Worm (Caenorhabditis elegans) whole organism, young adult: ENCODE data around the gene C07D8.5.

Experiments used
- B0035.1 ChIP-seq: sonication (generic microtip); optimal IDR thresholded peaks from 2 replicates; lab custom pipeline; 2016; ENCODE audit warnings: missing genetic modification characterization, mild to moderate bottlenecking, missing compliant biosample characterization, missing genotype, missing genetic modification reagents
- B0261.1 ChIP-seq: sonication (generic microtip); optimal IDR thresholded peaks from 2 replicates; lab custom pipeline; 2016; ENCODE audit warnings: mild to moderate bottlenecking, missing genetic modification characterization, moderate library complexity, missing compliant biosample characterization
- C06A6.2 ChIP-seq: fragments of 200-800 bp; sonication (Bioruptor generic); conservative IDR thresholded peaks from 2 replicates; pipeline ENCODE4 v1.3.6; 2022; ENCODE audit warnings: missing genetic modification characterization, missing compliant biosample characterization
- D2030.7 ChIP-seq: fragments of 200-800 bp; sonication (Bioruptor generic); IDR thresholded peaks from 2 replicates; pipeline ENCODE4 v1.3.6; 2022; ENCODE audit warnings: missing genetic modification reagents, missing genetic modification characterization, missing compliant biosample characterization
- F55B11.4 ChIP-seq: sonication (generic microtip); optimal IDR thresholded peaks from 2 replicates; lab custom pipeline; 2016; ENCODE audit warnings: missing compliant biosample characterization, missing genetic modification characterization, borderline replicate concordance; ENCODE audit not compliant: insufficient read depth
- F57A8.1 ChIP-seq: fragments of 200-800 bp; sonication (Bioruptor generic); optimal IDR thresholded peaks from 2 replicates; lab custom pipeline; 2018; ENCODE audit warnings: mild to moderate bottlenecking, missing genetic modification characterization, moderate library complexity, missing compliant biosample characterization
- F57C9.4 ChIP-seq: sonication (generic microtip); optimal IDR thresholded peaks from 2 replicates; lab custom pipeline; 2017; ENCODE audit warnings: mild to moderate bottlenecking, missing genetic modification characterization, missing compliant biosample characterization
- K11D2.4 ChIP-seq: fragments of 200-800 bp; sonication (Bioruptor generic); IDR thresholded peaks from 2 replicates; pipeline ENCODE4 v1.3.6; 2022; ENCODE audit warnings: missing genetic modification reagents, missing genetic modification characterization, missing compliant biosample characterization
- T26A5.8 ChIP-seq: sonication (generic microtip); optimal IDR thresholded peaks from 2 replicates; lab custom pipeline; 2016; ENCODE audit warnings: missing genetic modification characterization, missing compliant biosample characterization
- Y56A3A.18 ChIP-seq: fragments of 200-800 bp; sonication (Bioruptor generic); IDR thresholded peaks from 2 replicates; pipeline ENCODE4 v1.3.6; 2022; ENCODE audit warnings: missing genetic modification reagents, missing genetic modification characterization, missing compliant biosample characterization
- Y67H2A.10 ChIP-seq: fragments of 200-800 bp; sonication (Bioruptor generic); conservative IDR thresholded peaks from 2 replicates; pipeline ENCODE4 v1.3.6; 2022; ENCODE audit warnings: missing genetic modification reagents, missing genetic modification characterization, missing compliant biosample characterization
- akir-1 ChIP-seq: fragments of 200-800 bp; sonication (Bioruptor generic); optimal IDR thresholded peaks from 2 replicates; lab custom pipeline; 2018; ENCODE audit warnings: mild to moderate bottlenecking, missing genetic modification characterization, moderate library complexity, missing compliant biosample characterization
- aptf-2 ChIP-seq: fragments of 200-800 bp; sonication (Bioruptor generic); conservative IDR thresholded peaks from 2 replicates; pipeline ENCODE4 v1.3.6; 2022; ENCODE audit warnings: missing genetic modification reagents, missing genetic modification characterization, missing compliant biosample characterization
- aptf-3 ChIP-seq: fragments of 200-800 bp; sonication (Bioruptor generic); IDR thresholded peaks from 2 replicates; pipeline ENCODE4 v1.3.6; 2022; ENCODE audit warnings: missing genetic modification characterization, missing compliant biosample characterization
- bed-2 ChIP-seq: fragments of 200-800 bp; sonication (Bioruptor generic); IDR thresholded peaks from 2 replicates; pipeline ENCODE4 v1.3.6; 2022; ENCODE audit warnings: missing genetic modification reagents, missing genetic modification characterization, missing compliant biosample characterization
- cebp-2 ChIP-seq: fragments of 200-800 bp; sonication (Bioruptor generic); IDR thresholded peaks from 2 replicates; pipeline ENCODE4 v1.3.6; 2022; ENCODE audit warnings: missing genetic modification characterization, missing compliant biosample characterization
- ceh-100 ChIP-seq: fragments of 200-800 bp; sonication (Bioruptor generic); IDR thresholded peaks from 2 replicates; pipeline ENCODE4 v1.3.6; 2022; ENCODE audit warnings: missing genetic modification reagents, missing genetic modification characterization, missing compliant biosample characterization
- ceh-79 ChIP-seq: sonication (generic microtip); optimal IDR thresholded peaks from 2 replicates; lab custom pipeline; 2017; ENCODE audit warnings: mild to moderate bottlenecking, missing genetic modification characterization, missing compliant biosample characterization
- die-1 ChIP-seq: sonication (generic microtip); optimal IDR thresholded peaks from 2 replicates; lab custom pipeline; 2016; ENCODE audit warnings: missing genotype, mild to moderate bottlenecking, missing genetic modification characterization, missing compliant biosample characterization
- dox-1 ChIP-seq: fragments of 200-800 bp; sonication (Bioruptor generic); IDR thresholded peaks from 2 replicates; pipeline ENCODE4 v1.3.6; 2022; ENCODE audit warnings: missing genetic modification reagents, missing genetic modification characterization, missing compliant biosample characterization
- egrh-3 ChIP-seq: fragments of 200-800 bp; sonication (Bioruptor generic); IDR thresholded peaks from 2 replicates; pipeline ENCODE4 v1.3.6; 2022; ENCODE audit warnings: missing genetic modification reagents, missing genetic modification characterization, missing compliant biosample characterization
- hlh-12 ChIP-seq: sonication (generic microtip); optimal IDR thresholded peaks from 2 replicates; lab custom pipeline; 2016; ENCODE audit warnings: missing genetic modification characterization, missing compliant biosample characterization
- hlh-26 ChIP-seq: fragments of 200-800 bp; sonication (Bioruptor generic); conservative IDR thresholded peaks from 2 replicates; pipeline ENCODE4 v1.3.6; 2022; ENCODE audit warnings: missing genetic modification reagents, missing genetic modification characterization, missing compliant biosample characterization
- hmg-1.2 ChIP-seq: fragments of 200-800 bp; sonication (Bioruptor generic); IDR thresholded peaks from 2 replicates; pipeline ENCODE4 v1.3.6; 2022; ENCODE audit warnings: missing genetic modification reagents, missing genetic modification characterization, missing compliant biosample characterization
- hmg-20 ChIP-seq: fragments of 200-800 bp; sonication (Bioruptor generic); IDR thresholded peaks from 2 replicates; pipeline ENCODE4 v1.3.6; 2022; ENCODE audit warnings: missing genetic modification reagents, missing genetic modification characterization, missing compliant biosample characterization
- hrde-1 ChIP-seq: sonication (generic microtip); optimal IDR thresholded peaks from 2 replicates; lab custom pipeline; 2016; ENCODE audit warnings: missing genetic modification characterization, mild to moderate bottlenecking, missing compliant biosample characterization, moderate library complexity, missing genotype, missing genetic modification reagents, borderline replicate concordance
- lin-35 ChIP-seq, 3 experiments: fragments of 150-350 bp in 2 of 3; sonication (generic microtip) in 1 of 3; optimal IDR thresholded peaks; 2 replicates each; lab custom pipeline; 2014 to 2018; ENCODE audit warnings: missing biosample characterization in 3 of 3, missing genetic modification characterization in 3 of 3, missing genetic modification reagents in 3 of 3
- lsl-1 ChIP-seq: fragments of 200-800 bp; sonication (Bioruptor generic); optimal IDR thresholded peaks from 2 replicates; lab custom pipeline; 2018; ENCODE audit warnings: mild to moderate bottlenecking, missing genetic modification characterization, moderate library complexity, missing compliant biosample characterization
- lsy-27 ChIP-seq: sonication (generic microtip); optimal IDR thresholded peaks from 2 replicates; lab custom pipeline; 2017; ENCODE audit warnings: missing genetic modification characterization, mild to moderate bottlenecking, missing compliant biosample characterization, antibody characterized with exemption, missing genotype, borderline replicate concordance; ENCODE audit not compliant: insufficient read depth
- madf-10 ChIP-seq: sonication (generic microtip); optimal IDR thresholded peaks from 2 replicates; lab custom pipeline; 2016; ENCODE audit warnings: mild to moderate bottlenecking, missing genetic modification characterization, missing compliant biosample characterization
- madf-3 ChIP-seq: fragments of 200-800 bp; sonication (Bioruptor generic); IDR thresholded peaks from 2 replicates; pipeline ENCODE4 v1.3.6; 2022; ENCODE audit warnings: missing genetic modification reagents, missing genetic modification characterization, missing compliant biosample characterization
- mel-28 ChIP-seq: sonication (generic microtip); optimal IDR thresholded peaks from 2 replicates; lab custom pipeline; 2016; ENCODE audit warnings: borderline replicate concordance, mild to moderate bottlenecking, missing genetic modification characterization, missing compliant biosample characterization
- mes-4 ChIP-seq: sonication (generic microtip); optimal IDR thresholded peaks from 2 replicates; lab custom pipeline; 2016; ENCODE audit warnings: missing genotype, missing genetic modification characterization, missing compliant biosample characterization
- mxl-1 ChIP-seq: sonication (generic microtip); optimal IDR thresholded peaks from 2 replicates; lab custom pipeline; 2016; ENCODE audit warnings: missing genetic modification characterization, missing compliant biosample characterization
- nhr-80 ChIP-seq: sonication (generic microtip); optimal IDR thresholded peaks from 2 replicates; lab custom pipeline; 2016; ENCODE audit warnings: missing genetic modification characterization, missing compliant biosample characterization
- nhr-90 ChIP-seq: sonication (generic microtip); optimal IDR thresholded peaks from 2 replicates; lab custom pipeline; 2016; ENCODE audit warnings: missing genotype, mild to moderate bottlenecking, missing genetic modification characterization, missing compliant biosample characterization
- rcor-1 ChIP-seq: fragments of 200-800 bp; sonication (Bioruptor generic); IDR thresholded peaks from 2 replicates; pipeline ENCODE4 v1.3.6; 2022; ENCODE audit warnings: missing genetic modification reagents, missing genetic modification characterization, missing compliant biosample characterization
- snpc-1.1 ChIP-seq: sonication (generic microtip); optimal IDR thresholded peaks from 2 replicates; lab custom pipeline; 2017; ENCODE audit warnings: missing genetic modification characterization, mild to moderate bottlenecking, missing compliant biosample characterization, antibody characterized with exemption, moderate library complexity, missing genotype, missing genetic modification reagents; ENCODE audit not compliant: insufficient read depth
- snpc-3.4 ChIP-seq: sonication (generic microtip); optimal IDR thresholded peaks from 2 replicates; lab custom pipeline; 2017; ENCODE audit warnings: missing genetic modification characterization, mild to moderate bottlenecking, missing compliant biosample characterization, antibody characterized with exemption, moderate library complexity, missing genotype, missing genetic modification reagents
- somi-1 ChIP-seq: fragments of 200-800 bp; sonication (Bioruptor generic); optimal IDR thresholded peaks from 2 replicates; lab custom pipeline; 2018; ENCODE audit warnings: mild to moderate bottlenecking, missing genetic modification characterization, missing compliant biosample characterization
- tbx-9 ChIP-seq: sonication (generic microtip); optimal IDR thresholded peaks from 2 replicates; lab custom pipeline; 2016; ENCODE audit warnings: borderline replicate concordance, missing genetic modification characterization, inconsistent platforms, missing compliant biosample characterization
- tlf-1 ChIP-seq: fragments of 200-800 bp; sonication (Bioruptor generic); optimal IDR thresholded peaks from 2 replicates; lab custom pipeline; 2018; ENCODE audit warnings: mild to moderate bottlenecking, missing genetic modification characterization, missing compliant biosample characterization
- unc-62 ChIP-seq: fragments of 150-350 bp; optimal IDR thresholded peaks from 2 replicates; lab custom pipeline; 2014; ENCODE audit warnings: missing biosample characterization, missing genetic modification reagents, missing genetic modification characterization
- ztf-18 ChIP-seq: sonication (generic microtip); optimal IDR thresholded peaks from 2 replicates; lab custom pipeline; 2016; ENCODE audit warnings: missing genotype, mild to moderate bottlenecking, missing genetic modification characterization, missing compliant biosample characterization
- ztf-22 ChIP-seq: fragments of 200-800 bp; sonication (Bioruptor generic); optimal IDR thresholded peaks from 2 replicates; lab custom pipeline; 2018; ENCODE audit warnings: mild to moderate bottlenecking, missing genetic modification characterization, moderate library complexity, missing compliant biosample characterization
- ztf-6 ChIP-seq: fragments of 200-800 bp; sonication (Bioruptor generic); IDR thresholded peaks from 2 replicates; pipeline ENCODE4 v1.3.6; 2022; ENCODE audit warnings: missing genetic modification reagents, missing genetic modification characterization, missing compliant biosample characterization

The C07D8.5 gene

DNA sequence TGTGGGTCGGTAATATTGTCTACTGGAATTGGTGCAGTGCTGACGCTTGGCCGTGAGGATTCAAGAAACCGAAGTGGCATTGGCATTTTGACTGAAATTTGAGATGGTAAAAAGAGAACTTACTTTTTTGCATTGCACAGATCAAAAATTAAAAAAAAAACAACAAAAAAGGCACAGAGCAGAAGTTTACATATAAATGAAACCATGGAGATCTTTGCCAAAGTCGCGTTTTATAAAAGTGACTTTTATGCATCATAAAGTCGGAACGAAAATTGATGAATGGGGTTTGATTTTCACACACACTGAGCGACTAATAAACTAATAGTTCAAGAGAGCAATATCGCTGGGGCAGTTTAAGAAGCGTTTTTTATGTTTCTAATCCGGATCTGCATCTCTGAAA lies 21.5 kb upstream of the C07D8.5 start, which contains the start of gene T08A9.13:
T08A9.13 (minus strand) TSS at position 101 of the 400 bp plus-strand sequence.
- TF ChIP-seq madf-3 (GFP tag; lab: Robert Waterston, UW) (no peak), K11D2.4 (GFP tag; lab: Robert Waterston, UW) (no peak), mel-28 (tag; lab: Kevin White, UChicago) (no peak), mes-4 (tag; lab: Kevin White, UChicago) (no peak), tbx-9 (tag; lab: Kevin White, UChicago) (no peak), mxl-1 (tag; lab: Kevin White, UChicago) (no peak), hlh-26 (GFP tag; lab: Robert Waterston, UW) (no peak), snpc-1.1 (no peak), ztf-22 (GFP tag; lab: Kevin White, UChicago) (no peak), ztf-18 (tag; lab: Kevin White, UChicago) (no peak), dox-1 (GFP tag; lab: Robert Waterston, UW) (no peak), hmg-1.2 (GFP tag; lab: Robert Waterston, UW) (no peak)

DNA sequence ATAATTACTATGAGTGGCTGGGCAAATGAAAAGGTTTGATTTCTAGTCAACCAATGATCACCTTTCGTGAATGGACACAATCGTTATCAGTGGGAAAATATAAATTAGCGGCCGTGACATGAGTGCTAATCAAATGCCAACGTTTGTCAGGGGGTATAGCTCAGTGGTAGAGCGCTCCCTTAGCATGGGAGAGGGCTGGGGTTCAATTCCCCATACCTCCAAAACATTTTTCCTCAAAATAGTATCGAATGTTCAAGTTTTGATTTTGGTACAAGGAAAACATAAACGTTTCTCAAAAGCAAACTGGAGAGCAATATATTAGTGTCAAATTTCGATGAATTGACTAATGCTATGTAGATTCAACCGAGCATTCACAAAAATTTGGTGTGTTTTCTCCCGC lies 20.2 kb upstream of the C07D8.5 start:
- TF ChIP-seq unc-62 (GFP tag; lab: Kevin White, UChicago) (no peak), D2030.7 (GFP tag; lab: Robert Waterston, UW) (no peak; the same call in 1 of the 2 replicates), Y67H2A.10 (GFP tag; lab: Robert Waterston, UW) (no peak), madf-10 (peak; percentile 50), mel-28 (tag; lab: Kevin White, UChicago) (no peak), rcor-1 (GFP tag; lab: Robert Waterston, UW) (peak; percentile 60), B0035.1 (tag; lab: Kevin White, UChicago) (peak; percentile 29), cebp-2 (no peak), B0261.1 (peak; percentile 88), nhr-80 (peak; percentile 45), F57A8.1 (peak; percentile 8), somi-1 (GFP tag; lab: Kevin White, UChicago) (peak; percentile 14), Y56A3A.18 (GFP tag; lab: Robert Waterston, UW) (peak; percentile 82), C06A6.2 (GFP tag; lab: Robert Waterston, UW) (no peak), tlf-1 (GFP tag; lab: Kevin White, UChicago) (peak; percentile 23), die-1 (peak; percentile 82), ztf-22 (GFP tag; lab: Kevin White, UChicago) (peak; percentile 21), F57C9.4 (tag; lab: Kevin White, UChicago) (no peak), lsl-1 (GFP tag; lab: Kevin White, UChicago) (no peak), ceh-79 (tag; lab: Kevin White, UChicago) (no peak), egrh-3 (GFP tag; lab: Robert Waterston, UW) (no peak), K11D2.4 (GFP tag; lab: Robert Waterston, UW) (no peak), ztf-6 (GFP tag; lab: Robert Waterston, UW) (no peak), akir-1 (no peak), hlh-12 (tag; lab: Kevin White, UChicago) (no peak), snpc-3.4 (tag; lab: Kevin White, UChicago) (peak; percentile 83), bed-2 (GFP tag; lab: Robert Waterston, UW) (no peak), hmg-20 (GFP tag; lab: Robert Waterston, UW) (0 out of 2 replicates have a peak, but pooled peaks have one; percentile 40), lsy-27 (peak; percentile 36), F55B11.4 (tag; lab: Kevin White, UChicago) (no peak), ceh-100 (GFP tag; lab: Robert Waterston, UW) (no peak), nhr-90 (tag; lab: Kevin White, UChicago) (peak; percentile 81), T26A5.8 (tag; lab: Kevin White, UChicago) (no peak), aptf-2 (no peak), hrde-1 (peak; percentile 44), aptf-3 (GFP tag; lab: Robert Waterston, UW) (no peak), lin-35 (GFP tag; optimal IDR thresholded peaks at IDR 0.05; lab: Kevin White, UChicago) (peak in 1 of 3 experiments; percentile 2)
